Fruit fly (Drosophila melanogaster) whole organism, prepupa: ENCODE data around the gene ssh.

Experiments
- CG10669 ChIP-seq: fragments of 200-800 bp; sonication (Bioruptor generic); optimal IDR thresholded peaks from 3 replicates; lab custom pipeline; 2018; ENCODE audit warnings: missing biosample characterization, mild to moderate bottlenecking, missing genetic modification characterization, moderate library complexity
- CG32006 ChIP-seq: fragments of 200-800 bp; sonication (Bioruptor generic); optimal IDR thresholded peaks from 3 replicates; lab custom pipeline; 2017; ENCODE audit warnings: missing biosample characterization, mild to moderate bottlenecking, missing genetic modification characterization
- Gug ChIP-seq: fragments of 200-800 bp; sonication (Bioruptor generic); IDR thresholded peaks from 2 replicates; pipeline ENCODE4 v1.3.6; 2022; ENCODE audit warnings: missing biosample characterization, missing genetic modification characterization
- Smox ChIP-seq: fragments of 200-800 bp; sonication (Bioruptor generic); optimal IDR thresholded peaks from 3 replicates; lab custom pipeline; 2016; ENCODE audit warnings: missing biosample characterization, missing genetic modification characterization
- net ChIP-seq: fragments of 200-800 bp; sonication (Bioruptor generic); optimal IDR thresholded peaks from 3 replicates; lab custom pipeline; 2016; ENCODE audit warnings: missing biosample characterization, missing genetic modification characterization
- pdm3 ChIP-seq: fragments of 200-800 bp; sonication (Bioruptor generic); optimal IDR thresholded peaks from 3 replicates; lab custom pipeline; 2016; ENCODE audit warnings: missing biosample characterization, missing genetic modification characterization
- svp ChIP-seq: fragments of 200-800 bp; sonication (Bioruptor generic); peaks from one replicate; lab custom pipeline; 2016; ENCODE audit warnings: missing biosample characterization, missing genetic modification characterization
- vri ChIP-seq: fragments of 200-800 bp; sonication (Bioruptor generic); optimal IDR thresholded peaks from 3 replicates; lab custom pipeline; 2016; ENCODE audit warnings: missing biosample characterization, mild to moderate bottlenecking, missing genetic modification characterization

DNA sequence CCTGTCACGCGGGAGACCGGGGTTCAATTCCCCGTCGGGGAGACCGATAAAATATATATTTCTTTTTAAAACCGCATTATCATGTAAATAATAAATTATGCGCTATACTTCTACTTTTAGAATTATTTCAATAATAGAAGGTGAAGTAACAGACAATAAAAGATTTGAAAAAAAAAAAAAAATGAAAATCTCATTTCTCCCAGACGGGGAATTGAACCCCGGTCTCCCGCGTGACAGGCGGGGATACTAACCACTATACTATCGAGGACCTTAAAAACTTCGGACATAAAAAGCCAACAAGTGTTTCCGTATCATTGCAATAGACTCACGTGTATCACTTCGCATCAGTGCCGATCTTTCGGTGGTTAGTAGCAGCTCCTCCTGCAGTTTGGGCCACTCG, 29.9 kb downstream of the ssh start:
- TF ChIP-seq CG10669 (GFP tag; lab: Kevin White, UChicago) (no peak), CG32006 (GFP tag; lab: Kevin White, UChicago) (no peak), net (no peak), Smox (GFP tag; lab: Kevin White, UChicago) (no peak), pdm3 (no peak), svp (GFP tag; lab: Kevin White, UChicago) (no peak), Gug (GFP tag; lab: Robert Waterston, UW) (no peak), vri (no peak)
